Worm (Caenorhabditis elegans) whole organism, L4 larva: Measurements from ENCODE around the gene riok-3.

Source experiments
- T20F7.1 ChIP-seq: fragments of 200-800 bp; sonication (Bioruptor generic); optimal IDR thresholded peaks from 2 replicates; lab custom pipeline; 2018; ENCODE audit warnings: mild to moderate bottlenecking, missing genetic modification characterization, missing compliant biosample characterization
- nhr-10 ChIP-seq: fragments of 150-350 bp; optimal IDR thresholded peaks from 2 replicates; lab custom pipeline; 2014; ENCODE audit warnings: missing biosample characterization, missing genetic modification characterization
- nhr-76 ChIP-seq: fragments of 150-350 bp; optimal IDR thresholded peaks from 2 replicates; lab custom pipeline; 2014; ENCODE audit warnings: missing biosample characterization, missing genetic modification characterization
- nhr-77 ChIP-seq: fragments of 150-350 bp; optimal IDR thresholded peaks from 2 replicates; lab custom pipeline; 2014; ENCODE audit warnings: missing biosample characterization, missing genetic modification characterization

ce11 chrIII:9834888-9835287 lies 30.1 kb upstream of the riok-3 start, which contains the start of gene K11H3.8:
- TF ChIP-seq nhr-76 (tag; lab: Kevin White, UChicago), result no peak
- no peak for TF ChIP-seq nhr-10 (tag; lab: Kevin White, UChicago)
- TF ChIP-seq T20F7.1, result no peak
- no peak for TF ChIP-seq nhr-77
